Worm (Caenorhabditis elegans) whole organism, L4 larva: ENCODE data around the gene ceh-1.

Source experiments
- R02D3.7 ChIP-seq: fragments of 150-350 bp; sonication (generic microtip); optimal IDR thresholded peaks from 3 replicates; lab custom pipeline; 2014; ENCODE audit warnings: missing biosample characterization, missing genetic modification characterization
- Y105C5A.15 ChIP-seq: fragments of 200-800 bp; sonication (Bioruptor generic); IDR thresholded peaks from 2 replicates; pipeline ENCODE4 v1.3.6; 2022; ENCODE audit warnings: missing genetic modification characterization, missing compliant biosample characterization
- Y5F2A.4 ChIP-seq: fragments of 200-800 bp; sonication (Bioruptor generic); optimal IDR thresholded peaks from 2 replicates; lab custom pipeline; 2018; ENCODE audit warnings: mild to moderate bottlenecking, missing genetic modification characterization, missing compliant biosample characterization
- ZK546.5 ChIP-seq, 2 experiments: sonication (generic microtip); optimal IDR thresholded peaks; 2 replicates each; lab custom pipeline; 2017; ENCODE audit warnings: missing biosample characterization in 2 of 2, missing genetic modification characterization in 2 of 2
- aha-1 ChIP-seq: fragments of 150-350 bp; peaks from one replicate; lab custom pipeline; 2014; ENCODE audit warnings: missing biosample characterization, missing genetic modification characterization
- ama-1 ChIP-seq: fragments of 150-350 bp; optimal IDR thresholded peaks from 2 replicates; lab custom pipeline; 2014; ENCODE audit warnings: inconsistent platforms, mixed read lengths
- arid-1 ChIP-seq: fragments of 200-800 bp; sonication (Bioruptor generic); conservative IDR thresholded peaks from 2 replicates; pipeline ENCODE4 v1.3.6; 2022; ENCODE audit warnings: missing genetic modification reagents, missing genetic modification characterization, missing compliant biosample characterization
- attf-4 ChIP-seq: sonication (generic microtip); optimal IDR thresholded peaks from 3 replicates; lab custom pipeline; 2017; ENCODE audit warnings: missing biosample characterization, missing genetic modification characterization
- ceh-28 ChIP-seq: fragments of 150-350 bp; optimal IDR thresholded peaks from 2 replicates; lab custom pipeline; 2014; ENCODE audit warnings: missing biosample characterization, missing genetic modification reagents, missing genetic modification characterization
- ceh-32 ChIP-seq: sonication (generic microtip); optimal IDR thresholded peaks from 2 replicates; lab custom pipeline; 2016; ENCODE audit warnings: mild to moderate bottlenecking, missing genetic modification characterization, missing compliant biosample characterization; ENCODE audit not compliant: poor library complexity
- ceh-62 ChIP-seq: sonication (generic microtip); optimal IDR thresholded peaks from 2 replicates; lab custom pipeline; 2017; ENCODE audit warnings: missing biosample characterization, missing genetic modification characterization
- ces-1 ChIP-seq: fragments of 150-350 bp; sonication (generic microtip); optimal IDR thresholded peaks from 4 replicates; lab custom pipeline; 2014; ENCODE audit warnings: missing biosample characterization, missing genetic modification reagents, missing genetic modification characterization
- ctbp-1 ChIP-seq: fragments of 200-800 bp; sonication (Bioruptor generic); IDR thresholded peaks from 2 replicates; pipeline ENCODE4 v1.3.6; 2022; ENCODE audit warnings: missing genetic modification reagents, missing genetic modification characterization, missing compliant biosample characterization
- daf-16 ChIP-seq, 3 experiments: sonication (generic microtip); optimal IDR thresholded peaks; 2 replicates each; lab custom pipeline; 2016 to 2017; ENCODE audit warnings: missing genetic modification characterization in 3 of 3, missing genetic modification reagents in 3 of 3, mild to moderate bottlenecking in 2 of 3, missing compliant biosample characterization in 2 of 3, missing biosample characterization in 1 of 3, moderate library complexity in 1 of 3
- egl-27 ChIP-seq: sonication (generic microtip); optimal IDR thresholded peaks from 3 replicates; lab custom pipeline; 2017; ENCODE audit warnings: missing biosample characterization, missing genetic modification reagents, missing genetic modification characterization
- fkh-10 ChIP-seq: fragments of 150-350 bp; optimal IDR thresholded peaks from 2 replicates; lab custom pipeline; 2014; ENCODE audit warnings: missing biosample characterization, missing genetic modification reagents, missing genetic modification characterization
- hlh-11 ChIP-seq: fragments of 200-800 bp; sonication (Bioruptor generic); optimal IDR thresholded peaks from 2 replicates; lab custom pipeline; 2018; ENCODE audit warnings: mild to moderate bottlenecking, missing genetic modification characterization, missing compliant biosample characterization
- lin-15B ChIP-seq: fragments of 150-350 bp; sonication (generic microtip); optimal IDR thresholded peaks from 3 replicates; lab custom pipeline; 2014; ENCODE audit warnings: missing biosample characterization, missing genetic modification characterization
- lin-38 ChIP-seq: fragments of 200-800 bp; sonication (Bioruptor generic); IDR thresholded peaks from 2 replicates; pipeline ENCODE4 v1.3.6; 2022; ENCODE audit warnings: missing genetic modification reagents, missing genetic modification characterization, missing compliant biosample characterization
- lir-3 ChIP-seq: sonication (generic microtip); optimal IDR thresholded peaks from 2 replicates; lab custom pipeline; 2016; ENCODE audit warnings: mild to moderate bottlenecking, missing genetic modification characterization, missing compliant biosample characterization
- lsy-2 ChIP-seq, 2 experiments: fragments of 150-350 bp in 1 of 2; sonication (generic microtip) in 1 of 2; optimal IDR thresholded peaks; 2 replicates each; lab custom pipeline; 2014 to 2017; ENCODE audit warnings: missing biosample characterization in 2 of 2, missing genetic modification characterization in 2 of 2
- mdt-29 ChIP-seq: fragments of 200-800 bp; sonication (Bioruptor generic); IDR thresholded peaks from 2 replicates; pipeline ENCODE4 v1.3.6; 2022; ENCODE audit warnings: missing genetic modification reagents, missing genetic modification characterization, missing compliant biosample characterization
- nhr-111 ChIP-seq: fragments of 200-800 bp; sonication (Bioruptor generic); optimal IDR thresholded peaks from 2 replicates; lab custom pipeline; 2018; ENCODE audit warnings: mild to moderate bottlenecking, missing genetic modification characterization, missing compliant biosample characterization
- nhr-41 ChIP-seq: fragments of 200-800 bp; sonication (Bioruptor generic); IDR thresholded peaks from 2 replicates; pipeline ENCODE4 v1.3.6; 2022; ENCODE audit warnings: missing genetic modification reagents, missing genetic modification characterization, missing compliant biosample characterization
- set-16 ChIP-seq: fragments of 200-800 bp; sonication (Bioruptor generic); IDR thresholded peaks from 2 replicates; pipeline ENCODE4 v1.3.6; 2022; ENCODE audit warnings: missing genetic modification reagents, missing genetic modification characterization, missing compliant biosample characterization
- snpc-4 ChIP-seq: fragments of 150-350 bp; optimal IDR thresholded peaks from 2 replicates; lab custom pipeline; 2014; ENCODE audit warnings: missing biosample characterization, missing genetic modification characterization
- unc-62 ChIP-seq, 3 experiments: fragments of 150-350 bp in 1 of 3; sonication (generic microtip); optimal IDR thresholded peaks in 2 of 3; peaks in 1 of 3; 1 replicate in 1 of 3; 2 replicates in 2 of 3; lab custom pipeline; 2014 to 2017; ENCODE audit warnings: missing biosample characterization in 3 of 3, missing genetic modification characterization in 3 of 3, missing genetic modification reagents in 3 of 3, missing genotype in 1 of 3
- zfp-3 ChIP-seq: fragments of 200-800 bp; sonication (Bioruptor generic); conservative IDR thresholded peaks from 2 replicates; pipeline ENCODE4 v1.3.6; 2022; ENCODE audit warnings: missing genetic modification reagents, missing genetic modification characterization, missing compliant biosample characterization
- ztf-11 ChIP-seq: fragments of 150-350 bp; optimal IDR thresholded peaks from 2 replicates; lab custom pipeline; 2014; ENCODE audit warnings: missing biosample characterization, missing genetic modification characterization

Gene ceh-1

DNA sequence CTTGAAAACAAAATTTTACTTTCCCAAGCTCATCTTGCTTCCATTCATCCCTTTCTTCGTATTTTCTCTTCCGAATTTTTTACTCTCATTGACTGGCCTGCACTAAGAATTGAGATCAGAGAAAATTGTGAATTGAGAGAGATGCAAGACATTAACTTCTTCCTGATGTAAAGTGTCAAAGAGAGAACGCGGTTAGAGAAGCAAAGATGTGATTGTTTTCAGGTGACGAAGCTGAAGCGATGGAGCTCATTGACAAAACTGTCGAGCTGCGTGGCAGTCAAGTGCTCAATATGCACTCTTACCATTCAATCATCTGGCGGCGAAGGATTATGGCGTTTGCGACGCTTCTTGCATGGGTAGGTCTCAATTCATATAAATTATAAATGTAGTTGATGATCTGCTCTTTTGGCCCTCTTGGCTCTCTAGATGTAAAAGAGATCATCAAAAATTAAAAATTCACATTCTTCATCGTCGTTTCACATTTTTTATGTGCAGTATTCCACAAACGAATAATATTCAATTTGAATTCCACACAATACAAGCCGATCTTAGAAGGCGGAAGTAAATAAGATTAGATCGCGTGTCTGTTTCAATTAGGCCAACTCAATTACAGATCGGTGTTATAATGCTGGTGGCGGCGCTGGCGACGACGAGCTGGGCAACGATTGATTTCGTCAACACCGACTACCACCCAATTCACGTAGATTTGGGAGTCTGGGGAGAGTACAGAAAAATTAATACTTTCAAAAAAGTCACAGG is 25.0 kb downstream of the ceh-1 start:
- no peak for TF ChIP-seq snpc-4 (tag; lab: Kevin White, UChicago)
- TF ChIP-seq aha-1 (tag; lab: Kevin White, UChicago) = peak; percentile 20
- no peak for TF ChIP-seq ZK546.5 (tag; optimal IDR thresholded peaks at IDR 0.05; lab: Kevin White, UChicago)
- peak in 1 of 2 experiments; percentile 79 for TF ChIP-seq unc-62 (GFP tag; optimal IDR thresholded peaks at IDR 0.05 in 1 of 2; lab: Kevin White, UChicago)
- TF ChIP-seq unc-62 (tag; optimal IDR thresholded peaks at IDR 0.05; lab: Kevin White, UChicago) = no peak
- peak in 1 of 2 experiments; percentile 24 for TF ChIP-seq daf-16 (GFP tag; optimal IDR thresholded peaks at IDR 0.05; lab: Kevin White, UChicago)
- TF ChIP-seq daf-16 (tag; optimal IDR thresholded peaks at IDR 0.05; lab: Kevin White, UChicago) = no peak

ce11 chrX:4628350-4628749 is 25.6 kb downstream of the ceh-1 start:
- TF ChIP-seq aha-1 (tag; lab: Kevin White, UChicago) (peak; percentile 74), ama-1 (lab: Kevin White, UChicago) (no peak), set-16 (GFP tag; lab: Robert Waterston, UW) (no peak)
- TF ChIP-seq, all 104 proteins: peak for 1

ce11 chrX:4626891-4627290 is 27.1 kb downstream of the ceh-1 start:
- TF ChIP-seq nhr-41 (no peak), unc-62 (GFP tag; optimal IDR thresholded peaks at IDR 0.05 in 1 of 2; lab: Kevin White, UChicago) (peak in 1 of 2 experiments; percentile 91), unc-62 (tag; optimal IDR thresholded peaks at IDR 0.05; lab: Kevin White, UChicago) (no peak), arid-1 (GFP tag; lab: Robert Waterston, UW) (no peak), egl-27 (tag; lab: Kevin White, UChicago) (no peak), aha-1 (tag; lab: Kevin White, UChicago) (peak; percentile 55)
- TF ChIP-seq, all 104 proteins: peak for 2

ce11 chrX:4625080-4625479 is 28.9 kb downstream of the ceh-1 start:
- TF ChIP-seq ceh-32 (tag; lab: Kevin White, UChicago) (no peak), ceh-28 (tag; lab: Kevin White, UChicago) (no peak), Y105C5A.15 (GFP tag; lab: Robert Waterston, UW) (no peak), ctbp-1 (no peak), lin-38 (GFP tag; lab: Robert Waterston, UW) (no peak), ztf-11 (tag; lab: Kevin White, UChicago) (no peak), lsy-2 (tag; optimal IDR thresholded peaks at IDR 0.05; lab: Kevin White, UChicago) (no peak), egl-27 (tag; lab: Kevin White, UChicago) (no peak), attf-4 (tag; lab: Kevin White, UChicago) (no peak), set-16 (GFP tag; lab: Robert Waterston, UW) (no peak), zfp-3 (GFP tag; lab: Robert Waterston, UW) (no peak), nhr-111 (GFP tag; lab: Kevin White, UChicago) (no peak), snpc-4 (tag; lab: Kevin White, UChicago) (no peak), lin-15B (no peak), hlh-11 (no peak), R02D3.7 (tag; lab: Kevin White, UChicago) (no peak), lir-3 (tag; lab: Kevin White, UChicago) (no peak), Y5F2A.4 (GFP tag; lab: Kevin White, UChicago) (no peak)
- TF ChIP-seq, all 104 proteins: peak for 0

DNA sequence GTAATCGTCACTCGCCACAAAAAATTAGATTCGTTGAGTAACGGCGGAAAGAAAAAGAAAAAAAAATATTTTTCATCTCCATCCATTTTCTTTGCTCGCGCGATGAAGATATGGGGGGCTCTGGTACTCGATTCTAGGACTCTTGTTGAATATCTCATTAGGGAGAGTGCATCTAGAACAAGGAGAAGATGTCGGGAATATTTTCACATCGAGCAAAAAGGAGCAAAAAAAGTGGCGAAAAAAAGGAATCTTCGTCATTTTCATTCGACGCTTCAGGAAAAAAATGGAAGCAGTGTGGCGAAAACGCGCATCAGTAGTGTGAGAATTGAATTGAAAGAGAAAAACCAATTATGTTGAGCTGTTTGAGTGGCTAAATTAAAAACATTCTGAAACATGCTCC is 30.2 kb downstream of the ceh-1 start:
- TF ChIP-seq fkh-10 (GFP tag; lab: Kevin White, UChicago) (peak; percentile 71), aha-1 (tag; lab: Kevin White, UChicago) (peak; percentile 56), ces-1 (GFP tag; lab: Kevin White, UChicago) (peak; percentile 71), mdt-29 (no peak), ceh-62 (tag; lab: Kevin White, UChicago) (no peak)
- TF ChIP-seq, all 104 proteins: peak for 3
